Fruit fly (Drosophila melanogaster): ENCODE measurements around the gene Arp5.
A peak's percentile ranks its signal among the peaks of the same experiment; 100 is the strongest.

Gene Arp5

DNA sequence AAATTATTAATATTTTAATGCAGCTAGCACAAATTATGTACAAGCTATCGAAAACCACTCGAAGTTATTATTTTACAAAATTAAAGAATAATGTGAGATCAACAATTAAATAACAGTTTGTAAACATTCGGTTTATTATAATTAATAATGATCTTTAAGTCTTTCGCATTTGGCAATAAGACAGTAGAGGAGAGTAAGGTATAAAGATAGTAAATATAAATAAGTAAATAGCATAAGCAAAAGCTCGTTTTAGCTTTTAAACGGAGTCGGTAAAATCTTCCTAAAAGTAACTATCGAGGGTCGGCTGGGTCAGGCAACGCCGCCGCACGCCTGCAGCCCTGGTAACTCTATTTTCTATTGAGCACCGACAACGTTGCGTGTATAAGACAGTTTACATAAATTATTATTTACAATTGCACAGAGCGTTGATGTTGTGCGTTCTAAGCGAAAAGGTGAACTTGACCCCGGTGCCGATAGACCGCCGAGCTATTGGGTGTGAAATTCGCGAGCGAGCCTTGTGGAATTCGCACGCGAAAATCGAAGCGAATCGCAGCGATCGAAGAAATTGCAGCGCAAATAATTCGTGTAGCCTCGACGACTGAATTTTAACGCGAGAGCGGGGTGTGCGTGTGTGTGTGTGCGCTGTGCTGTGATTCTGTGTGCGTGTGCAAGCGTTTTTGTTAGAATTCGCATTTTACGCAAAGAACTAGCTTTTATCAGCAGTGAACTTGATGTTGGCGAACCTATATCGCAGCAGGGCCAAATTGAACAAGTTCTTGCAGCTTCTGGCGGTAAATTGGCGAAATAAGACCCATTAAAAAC lies 17.7 kb upstream of the Arp5 start, which contains the start of gene wrd (continued):
- TF ChIP-seq caup (GFP tag; optimal IDR thresholded peaks at IDR 0.05; ENCODE audit: severe bottlenecking) (no peak), dmrt99B (tag; optimal IDR thresholded peaks at IDR 0.05) (peak; percentile 25), ranshi (GFP tag; IDR thresholded peaks at IDR 0.05) (no peak), HHEX (GFP tag; optimal IDR thresholded peaks at IDR 0.05) (no peak), klu (GFP tag; IDR thresholded peaks at IDR 0.05) (no peak), hkb (optimal IDR thresholded peaks at IDR 0.05) (no peak), hkb (GFP tag; IDR thresholded peaks at IDR 0.05) (no peak), CG4424 (GFP tag; optimal IDR thresholded peaks at IDR 0.05) (peak; percentile 2), CG3281 (GFP tag; optimal IDR thresholded peaks at IDR 0.05) (peak; percentile 4), CG9609 (GFP tag; optimal IDR thresholded peaks at IDR 0.05) (no peak), CG1602 (GFP tag; optimal IDR thresholded peaks at IDR 0.05) (peak; percentile 35), pfk (GFP tag; optimal IDR thresholded peaks at IDR 0.05) (no peak), CG10431 (GFP tag; optimal IDR thresholded peaks at IDR 0.05) (no peak), Dip2 (GFP tag; IDR thresholded peaks at IDR 0.05) (no peak), tgo (GFP tag; IDR thresholded peaks at IDR 0.05) (no peak), ac (GFP tag; optimal IDR thresholded peaks at IDR 0.05) (no peak), stc (GFP tag; IDR thresholded peaks at IDR 0.05) (no peak), pzg (GFP tag; optimal IDR thresholded peaks at IDR 0.05) (peak; percentile 34), CHES-1-like (GFP tag; optimal IDR thresholded peaks at IDR 0.05) (no peak), dysf (GFP tag; IDR thresholded peaks at IDR 0.05) (0 out of 3 replicates have a peak, but pooled peaks have one; percentile 27), CG11398 (GFP tag; optimal IDR thresholded peaks at IDR 0.05) (no peak), CG10267 (tag; optimal IDR thresholded peaks at IDR 0.05) (peak; percentile 3), Pdp1 (GFP tag; optimal IDR thresholded peaks at IDR 0.05) (peak in 1 of 2 experiments; percentile 67), sima (GFP tag; optimal IDR thresholded peaks at IDR 0.05) (no peak), CG17829 (tag; optimal IDR thresholded peaks at IDR 0.05) (peak; percentile 20), B-H2 (GFP tag; optimal IDR thresholded peaks at IDR 0.05) (no peak), Hand (GFP tag; optimal IDR thresholded peaks at IDR 0.05) (no peak), CG11723 (GFP tag; optimal IDR thresholded peaks at IDR 0.05) (no peak), CG7556 (GFP tag; optimal IDR thresholded peaks at IDR 0.05) (no peak), ttk (GFP tag; IDR thresholded peaks at IDR 0.05) (no peak), CG11696 (GFP tag; IDR thresholded peaks at IDR 0.05) (no peak), CG34224 (GFP tag; IDR thresholded peaks at IDR 0.05; ENCODE audit: partially characterized antibody) (no peak; the same call in 2 of the 3 replicates), CG4404 (GFP tag; IDR thresholded peaks at IDR 0.05) (no peak), Vsx1 (GFP tag; optimal IDR thresholded peaks at IDR 0.05) (no peak), her (GFP tag; optimal IDR thresholded peaks at IDR 0.05) (no peak), crc (GFP tag; optimal IDR thresholded peaks at IDR 0.05) (no peak), corto (GFP tag; optimal IDR thresholded peaks at IDR 0.05) (no peak), CG7357 (GFP tag; IDR thresholded peaks at IDR 0.05) (no peak), ham (GFP tag; IDR thresholded peaks at IDR 0.05) (no peak), HmgD (GFP tag; optimal IDR thresholded peaks at IDR 0.05) (no peak), CG43689 (GFP tag; IDR thresholded peaks at IDR 0.05) (no peak), CG9727 (GFP tag; optimal IDR thresholded peaks at IDR 0.05) (peak; percentile 44), CG11504 (tag; optimal IDR thresholded peaks at IDR 0.05) (peak; percentile 49), lola (GFP tag; optimal IDR thresholded peaks at IDR 0.05) (peak in 1 of 3 experiments; percentile 39), scrt (GFP tag; optimal IDR thresholded peaks at IDR 0.05) (peak; percentile 22), CG10565 (GFP tag; optimal IDR thresholded peaks at IDR 0.05) (no peak), sob (GFP tag; IDR thresholded peaks at IDR 0.05) (no peak), CG10959 (GFP tag; IDR thresholded peaks at IDR 0.05) (no peak), CG7745 (tag; optimal IDR thresholded peaks at IDR 0.05) (no peak)
